Fruit fly (Drosophila melanogaster) whole organism, pupa: ENCODE results near the gene CG17834.
A peak's percentile ranks its signal among the peaks of the same experiment; 100 is the strongest.

ENCODE experiments used
- CG10348 ChIP-seq: fragments of 200-800 bp; sonication (Bioruptor generic); IDR thresholded peaks from 2 replicates; pipeline ENCODE4 v1.3.6; 2022; ENCODE audit warnings: missing biosample characterization, missing genetic modification characterization
- CG12605 ChIP-seq: fragments of 200-800 bp; sonication (Bioruptor generic); IDR thresholded peaks from 2 replicates; pipeline ENCODE4 v1.3.6; 2022; ENCODE audit warnings: missing biosample characterization, missing genetic modification characterization
- CG13204 ChIP-seq: fragments of 200-800 bp; sonication (Bioruptor generic); optimal IDR thresholded peaks from 2 replicates; lab custom pipeline; 2018; ENCODE audit warnings: missing biosample characterization, mild to moderate bottlenecking, missing genetic modification characterization, moderate library complexity
- CG14655 ChIP-seq: fragments of 200-800 bp; sonication (Bioruptor generic); optimal IDR thresholded peaks from 3 replicates; lab custom pipeline; 2017; ENCODE audit warnings: mild to moderate bottlenecking, missing biosample characterization, missing genetic modification reagents, missing genetic modification characterization
- CG15710 ChIP-seq: fragments of 200-800 bp; sonication (Bioruptor generic); optimal IDR thresholded peaks from 2 replicates; lab custom pipeline; 2018; ENCODE audit warnings: missing biosample characterization, mild to moderate bottlenecking, missing genetic modification characterization, moderate library complexity
- CG17806 ChIP-seq: fragments of 200-800 bp; sonication (Bioruptor generic); optimal IDR thresholded peaks from 2 replicates; lab custom pipeline; 2018; ENCODE audit warnings: missing biosample characterization, mild to moderate bottlenecking, missing genetic modification characterization, moderate library complexity
- CG32121 ChIP-seq: fragments of 200-800 bp; sonication (Bioruptor generic); IDR thresholded peaks from 2 replicates; pipeline ENCODE4 v1.3.6; 2022; ENCODE audit warnings: missing biosample characterization, missing genetic modification characterization
- CG34367 ChIP-seq: fragments of 200-800 bp; sonication (Bioruptor generic); optimal IDR thresholded peaks from 2 replicates; lab custom pipeline; 2018; ENCODE audit warnings: missing biosample characterization, mild to moderate bottlenecking, missing genetic modification characterization
- CG4496 ChIP-seq: fragments of 200-800 bp; sonication (Bioruptor generic); IDR thresholded peaks from 3 replicates; pipeline ENCODE4 v1.3.6; 2022; ENCODE audit warnings: missing biosample characterization, missing genetic modification characterization
- CG8159 ChIP-seq: fragments of 200-800 bp; sonication (Bioruptor generic); optimal IDR thresholded peaks from 3 replicates; lab custom pipeline; 2018; ENCODE audit warnings: missing biosample characterization, mild to moderate bottlenecking, missing genetic modification characterization, moderate library complexity
- CG8301 ChIP-seq: fragments of 200-800 bp; sonication (Bioruptor generic); optimal IDR thresholded peaks from 2 replicates; lab custom pipeline; 2018; ENCODE audit warnings: missing biosample characterization, mild to moderate bottlenecking, missing genetic modification characterization
- CG9948 ChIP-seq: fragments of 200-800 bp; sonication (Bioruptor generic); optimal IDR thresholded peaks from 2 replicates; lab custom pipeline; 2018; ENCODE audit warnings: missing biosample characterization, mild to moderate bottlenecking, missing genetic modification characterization, moderate library complexity
- D1 ChIP-seq: fragments of 200-800 bp; sonication (Bioruptor generic); optimal IDR thresholded peaks from 2 replicates; lab custom pipeline; 2018; ENCODE audit warnings: missing biosample characterization, mild to moderate bottlenecking, missing genetic modification characterization, moderate library complexity
- EcR ChIP-seq: fragments of 200-800 bp; sonication (Bioruptor generic); optimal IDR thresholded peaks from 3 replicates; lab custom pipeline; 2019; ENCODE audit warnings: missing biosample characterization, missing genetic modification characterization, mild to moderate bottlenecking, moderate library complexity, missing genetic modification reagents
- Ets98B ChIP-seq: fragments of 200-800 bp; sonication (Bioruptor generic); IDR thresholded peaks from 2 replicates; pipeline ENCODE4 v1.3.6; 2022; ENCODE audit warnings: missing biosample characterization, missing genetic modification characterization
- Pif1A ChIP-seq: fragments of 200-800 bp; sonication (Bioruptor generic); optimal IDR thresholded peaks from 3 replicates; lab custom pipeline; 2016; ENCODE audit warnings: missing biosample characterization, missing genetic modification characterization
- Pif1B ChIP-seq: fragments of 200-800 bp; sonication (Bioruptor generic); optimal IDR thresholded peaks from 3 replicates; lab custom pipeline; 2016; ENCODE audit warnings: missing biosample characterization, missing genetic modification characterization
- Snoo ChIP-seq: fragments of 200-800 bp; sonication (Bioruptor generic); optimal IDR thresholded peaks from 3 replicates; lab custom pipeline; 2017; ENCODE audit warnings: missing biosample characterization, mild to moderate bottlenecking, missing genetic modification characterization, inconsistent platforms
- fd96Ca ChIP-seq: fragments of 200-800 bp; sonication (Bioruptor generic); IDR thresholded peaks from 3 replicates; pipeline ENCODE4 v1.3.6; 2022; ENCODE audit warnings: missing biosample characterization, missing genetic modification characterization
- gl ChIP-seq: fragments of 200-800 bp; sonication (Bioruptor generic); optimal IDR thresholded peaks from 2 replicates; lab custom pipeline; 2018; ENCODE audit warnings: missing biosample characterization, mild to moderate bottlenecking, missing genetic modification characterization
- rn ChIP-seq: fragments of 200-800 bp; sonication (Bioruptor generic); IDR thresholded peaks from 2 replicates; pipeline ENCODE4 v1.3.6; 2022; ENCODE audit warnings: missing biosample characterization, missing genetic modification characterization

CG17834 gene

DNA sequence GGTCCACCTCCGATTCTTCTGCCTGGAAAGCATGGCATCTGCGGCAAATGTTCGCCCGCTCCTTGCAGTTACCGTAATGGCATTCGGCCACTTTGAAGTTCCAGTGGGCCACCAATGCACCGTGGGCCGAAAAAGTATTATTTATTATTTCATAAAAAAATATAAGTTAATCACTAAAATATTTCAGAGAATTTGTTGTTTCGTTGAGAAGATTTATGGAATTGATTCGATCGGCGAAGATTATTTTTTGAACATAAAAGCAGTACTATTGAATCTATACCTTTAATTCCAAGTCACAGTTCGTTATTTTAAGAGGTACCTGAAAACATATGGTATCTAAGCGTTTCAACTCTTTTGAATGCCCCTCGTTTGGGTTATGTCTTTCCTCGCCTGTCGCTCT is 45.3 kb downstream of the CG17834 start:
- TF ChIP-seq CG14655 (GFP tag; lab: Kevin White, UChicago) (peak; percentile 54), CG13204 (GFP tag; lab: Kevin White, UChicago) (no peak), CG15710 (tag; lab: Kevin White, UChicago) (peak; percentile 41), rn (GFP tag; lab: Robert Waterston, UW) (no peak), CG4496 (GFP tag; lab: Robert Waterston, UW) (no peak), CG17806 (tag; lab: Kevin White, UChicago) (peak; percentile 38), EcR (GFP tag; lab: Kevin White, UChicago) (no peak), Ets98B (GFP tag; lab: Robert Waterston, UW) (no peak), CG34367 (peak; percentile 5), Pif1A (GFP tag; lab: Kevin White, UChicago) (no peak), Pif1B (GFP tag; lab: Kevin White, UChicago) (no peak), CG10348 (no peak), D1 (tag; lab: Kevin White, UChicago) (no peak), CG8301 (tag; lab: Kevin White, UChicago) (peak; percentile 43), Snoo (tag; lab: Kevin White, UChicago) (no peak), CG9948 (peak; percentile 55), CG32121 (no peak), CG8159 (peak; percentile 50), CG12605 (GFP tag; lab: Robert Waterston, UW) (no peak), fd96Ca (no peak), gl (tag; lab: Kevin White, UChicago) (no peak)

DNA sequence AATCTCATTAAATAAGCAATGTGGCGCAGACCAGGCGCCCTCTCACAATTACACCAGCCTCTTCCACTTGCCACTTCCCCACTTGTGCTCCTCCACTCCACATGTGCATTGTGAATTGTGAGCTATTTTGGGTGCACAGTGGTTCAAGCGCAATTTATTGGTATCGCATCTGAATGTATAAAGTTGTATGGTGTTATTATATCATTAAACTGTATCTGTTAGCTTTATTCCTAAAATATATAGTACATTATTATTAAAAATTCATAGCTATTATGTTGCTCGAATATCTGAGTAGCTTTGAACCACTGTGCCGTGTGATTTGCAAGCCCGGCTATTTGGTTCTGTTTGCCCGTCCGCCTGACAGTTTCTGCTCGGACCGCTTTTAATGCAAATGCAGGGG is 46.0 kb downstream of the CG17834 start:
- TF ChIP-seq CG17806 (tag; lab: Kevin White, UChicago) (peak; percentile 95), gl (tag; lab: Kevin White, UChicago) (peak; percentile 88), CG10348 (peak; percentile 66; the same call in 1 of the 2 replicates), CG34367 (peak; percentile 93), CG9948 (peak; percentile 95), CG14655 (GFP tag; lab: Kevin White, UChicago) (peak; percentile 94), CG4496 (GFP tag; lab: Robert Waterston, UW) (peak; percentile 97), Ets98B (GFP tag; lab: Robert Waterston, UW) (peak; percentile 93), Snoo (tag; lab: Kevin White, UChicago) (peak; percentile 83), rn (GFP tag; lab: Robert Waterston, UW) (peak; percentile 90), fd96Ca (peak; percentile 94), D1 (tag; lab: Kevin White, UChicago) (peak; percentile 83), Pif1A (GFP tag; lab: Kevin White, UChicago) (peak; percentile 94), Pif1B (GFP tag; lab: Kevin White, UChicago) (peak; percentile 94), EcR (GFP tag; lab: Kevin White, UChicago) (peak; percentile 29), CG13204 (GFP tag; lab: Kevin White, UChicago) (peak; percentile 86), CG32121 (peak; percentile 92), CG8159 (peak; percentile 94), CG15710 (tag; lab: Kevin White, UChicago) (peak; percentile 94), CG8301 (tag; lab: Kevin White, UChicago) (peak; percentile 93), CG12605 (GFP tag; lab: Robert Waterston, UW) (peak; percentile 96)

DNA sequence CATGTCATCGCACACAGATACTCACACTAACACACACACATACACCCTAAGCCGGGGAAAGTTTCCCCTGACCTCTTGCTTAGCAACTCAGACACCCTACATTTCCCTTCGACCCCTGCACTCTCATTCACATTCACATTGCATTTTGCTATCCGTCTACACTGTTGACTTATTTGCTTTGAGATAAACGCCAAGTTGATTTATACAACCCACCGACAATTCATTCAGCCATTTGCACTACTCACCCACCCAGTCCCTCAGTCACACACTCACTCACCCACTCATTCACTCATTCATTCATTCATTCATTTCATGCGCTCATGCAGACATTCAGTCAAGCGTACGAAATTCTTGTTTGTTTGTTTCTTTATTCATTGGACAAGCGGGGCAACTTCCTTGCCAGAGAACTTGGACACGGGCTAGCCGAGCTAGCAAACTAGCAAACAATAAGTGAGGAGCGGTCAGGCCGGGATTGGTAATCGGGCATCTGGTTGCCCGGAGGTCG is 47.6 kb downstream of the CG17834 start:
- TF ChIP-seq CG4496 (GFP tag; lab: Robert Waterston, UW) = 0 out of 3 replicates have a peak, but pooled peaks have one; percentile 33
- no peak for TF ChIP-seq Pif1A (GFP tag; lab: Kevin White, UChicago)
- no peak for TF ChIP-seq EcR (GFP tag; lab: Kevin White, UChicago)
- no peak for TF ChIP-seq CG8159
- TF ChIP-seq, all 21 proteins: peak for 1

DNA sequence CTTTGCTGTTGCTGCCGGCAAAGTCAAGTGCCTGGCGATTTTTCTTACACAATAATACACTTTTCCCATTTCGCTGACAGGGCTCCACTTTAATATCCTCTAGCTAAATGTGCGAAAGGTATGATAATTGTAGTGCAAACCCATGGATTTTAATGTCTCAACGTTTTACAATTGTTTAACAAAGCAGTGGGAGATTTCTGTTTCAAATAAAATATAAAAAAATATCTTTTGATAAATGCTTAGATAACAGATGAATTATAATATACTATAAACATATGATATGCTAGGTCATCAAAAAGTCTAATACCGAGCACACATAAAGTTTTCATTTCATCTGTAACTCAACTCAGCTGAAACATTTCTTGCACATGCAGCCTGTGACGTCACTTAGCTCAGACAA is 50.9 kb downstream of the CG17834 start:
- no peak for TF ChIP-seq CG12605 (GFP tag; lab: Robert Waterston, UW)
- TF ChIP-seq CG32121 = no peak
- TF ChIP-seq CG17806 (tag; lab: Kevin White, UChicago) = peak; percentile 29
- peak; percentile 20 for TF ChIP-seq CG8159
- no peak for TF ChIP-seq D1 (tag; lab: Kevin White, UChicago)
- no peak for TF ChIP-seq gl (tag; lab: Kevin White, UChicago)
- no peak for TF ChIP-seq CG34367
- TF ChIP-seq EcR (GFP tag; lab: Kevin White, UChicago) = no peak
- TF ChIP-seq CG15710 (tag; lab: Kevin White, UChicago) = no peak
- TF ChIP-seq CG4496 (GFP tag; lab: Robert Waterston, UW) = no peak
- no peak for TF ChIP-seq CG10348
- peak; percentile 29 for TF ChIP-seq CG9948
- TF ChIP-seq CG14655 (GFP tag; lab: Kevin White, UChicago) = peak; percentile 39
- peak; percentile 10 for TF ChIP-seq CG8301 (tag; lab: Kevin White, UChicago)
- no peak for TF ChIP-seq Ets98B (GFP tag; lab: Robert Waterston, UW)
- TF ChIP-seq, all 21 proteins: peak for 5

DNA sequence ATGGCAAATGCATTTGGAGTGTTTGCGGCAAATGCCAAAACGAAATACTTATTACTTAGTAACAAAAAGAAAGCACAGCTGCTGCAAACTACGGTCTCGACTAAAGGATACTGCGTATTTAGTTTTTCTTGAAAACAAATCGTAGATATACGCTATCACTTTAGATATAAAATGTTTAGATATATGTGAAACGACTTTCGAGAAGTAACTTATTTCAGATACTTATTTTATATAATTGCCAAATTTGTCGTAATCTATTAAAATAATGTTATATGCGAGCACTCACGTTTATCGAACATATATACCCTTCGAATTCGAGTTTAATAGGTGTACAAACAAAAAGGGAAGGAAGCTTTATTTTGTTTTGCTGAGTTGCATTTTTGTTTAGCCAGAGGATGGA is 54.2 kb downstream of the CG17834 start:
- TF ChIP-seq Ets98B (GFP tag; lab: Robert Waterston, UW) = no peak
- TF ChIP-seq CG13204 (GFP tag; lab: Kevin White, UChicago) = no peak
- no peak for TF ChIP-seq rn (GFP tag; lab: Robert Waterston, UW)
- TF ChIP-seq CG32121 = no peak
- TF ChIP-seq CG4496 (GFP tag; lab: Robert Waterston, UW) = no peak
- peak; percentile 50 for TF ChIP-seq CG15710 (tag; lab: Kevin White, UChicago)
- peak; percentile 13 for TF ChIP-seq Pif1B (GFP tag; lab: Kevin White, UChicago)
- no peak for TF ChIP-seq gl (tag; lab: Kevin White, UChicago)
- peak; percentile 40 for TF ChIP-seq CG14655 (GFP tag; lab: Kevin White, UChicago)
- peak; percentile 55 for TF ChIP-seq Pif1A (GFP tag; lab: Kevin White, UChicago)
- TF ChIP-seq CG8159 = peak; percentile 62
- peak; percentile 21 for TF ChIP-seq CG8301 (tag; lab: Kevin White, UChicago)
- TF ChIP-seq CG10348 = no peak
- TF ChIP-seq D1 (tag; lab: Kevin White, UChicago) = peak; percentile 16
- TF ChIP-seq fd96Ca = no peak
- TF ChIP-seq CG9948 = peak; percentile 53
- peak; percentile 14 for TF ChIP-seq CG34367
- TF ChIP-seq CG12605 (GFP tag; lab: Robert Waterston, UW) = no peak
- peak; percentile 31 for TF ChIP-seq Snoo (tag; lab: Kevin White, UChicago)
- peak; percentile 41 for TF ChIP-seq CG17806 (tag; lab: Kevin White, UChicago)
- no peak for TF ChIP-seq EcR (GFP tag; lab: Kevin White, UChicago)
